Worm (Caenorhabditis elegans) whole organism, L3 larva: ENCODE results near the gene T19D12.9.

Experiments used
- pqm-1 ChIP-seq: fragments of 150-350 bp; optimal IDR thresholded peaks from 2 replicates; lab custom pipeline; 2017; ENCODE audit warnings: missing biosample characterization, missing genetic modification characterization, inconsistent platforms
- unc-62 ChIP-seq: fragments of 150-350 bp; sonication (generic microtip); optimal IDR thresholded peaks from 4 replicates; lab custom pipeline; 2014; ENCODE audit warnings: missing biosample characterization, missing genetic modification reagents, missing genetic modification characterization
- ztf-11 ChIP-seq: fragments of 150-350 bp; optimal IDR thresholded peaks from 2 replicates; lab custom pipeline; 2014; ENCODE audit warnings: missing biosample characterization, missing genetic modification characterization

ce11 chrII:6668496-6668895 lies 14.3 kb upstream of the T19D12.9 start:
- TF ChIP-seq ztf-11 (tag; lab: Kevin White, UChicago) (no peak), unc-62 (GFP tag; lab: Kevin White, UChicago) (no peak), pqm-1 (no peak)
